Worm (Caenorhabditis elegans) whole organism, midembryonic: ENCODE results near the gene W06B4.2.

Source experiments
- T22C8.4 ChIP-seq: fragments of 200-800 bp; sonication (Bioruptor generic); IDR thresholded peaks from 2 replicates; pipeline ENCODE4 v1.3.6; 2022; ENCODE audit warnings: missing genetic modification characterization, missing compliant biosample characterization
- cog-1 ChIP-seq: sonication (generic microtip); optimal IDR thresholded peaks from 2 replicates; lab custom pipeline; 2016; ENCODE audit warnings: missing genetic modification characterization, missing compliant biosample characterization
- flt-1 ChIP-seq: fragments of 200-800 bp; sonication (Bioruptor generic); IDR thresholded peaks from 2 replicates; pipeline ENCODE4 v1.3.6; 2022; ENCODE audit warnings: missing genetic modification characterization, missing compliant biosample characterization
- med-1 ChIP-seq: sonication (generic microtip); optimal IDR thresholded peaks from 2 replicates; lab custom pipeline; 2017; ENCODE audit warnings: missing genetic modification characterization, mild to moderate bottlenecking, missing compliant biosample characterization, antibody characterized with exemption, missing genetic modification reagents; ENCODE audit not compliant: insufficient read depth
- ref-1 ChIP-seq: fragments of 200-800 bp; sonication (Bioruptor generic); conservative IDR thresholded peaks from 2 replicates; pipeline ENCODE4 v1.3.6; 2022; ENCODE audit warnings: missing genetic modification reagents, missing genetic modification characterization, missing compliant biosample characterization
- tab-1 ChIP-seq: fragments of 200-800 bp; sonication (Bioruptor generic); IDR thresholded peaks from 2 replicates; pipeline ENCODE4 v1.3.6; 2022; ENCODE audit warnings: missing genetic modification characterization, missing compliant biosample characterization
- ztf-23 ChIP-seq: fragments of 200-800 bp; sonication (Bioruptor generic); IDR thresholded peaks from 2 replicates; pipeline ENCODE4 v1.3.6; 2022; ENCODE audit warnings: missing genetic modification reagents, missing genetic modification characterization, missing compliant biosample characterization
- ztf-29 ChIP-seq: fragments of 200-800 bp; sonication (Bioruptor generic); IDR thresholded peaks from 2 replicates; pipeline ENCODE4 v1.3.6; 2022; ENCODE audit warnings: missing genetic modification reagents, missing genetic modification characterization, missing compliant biosample characterization

DNA sequence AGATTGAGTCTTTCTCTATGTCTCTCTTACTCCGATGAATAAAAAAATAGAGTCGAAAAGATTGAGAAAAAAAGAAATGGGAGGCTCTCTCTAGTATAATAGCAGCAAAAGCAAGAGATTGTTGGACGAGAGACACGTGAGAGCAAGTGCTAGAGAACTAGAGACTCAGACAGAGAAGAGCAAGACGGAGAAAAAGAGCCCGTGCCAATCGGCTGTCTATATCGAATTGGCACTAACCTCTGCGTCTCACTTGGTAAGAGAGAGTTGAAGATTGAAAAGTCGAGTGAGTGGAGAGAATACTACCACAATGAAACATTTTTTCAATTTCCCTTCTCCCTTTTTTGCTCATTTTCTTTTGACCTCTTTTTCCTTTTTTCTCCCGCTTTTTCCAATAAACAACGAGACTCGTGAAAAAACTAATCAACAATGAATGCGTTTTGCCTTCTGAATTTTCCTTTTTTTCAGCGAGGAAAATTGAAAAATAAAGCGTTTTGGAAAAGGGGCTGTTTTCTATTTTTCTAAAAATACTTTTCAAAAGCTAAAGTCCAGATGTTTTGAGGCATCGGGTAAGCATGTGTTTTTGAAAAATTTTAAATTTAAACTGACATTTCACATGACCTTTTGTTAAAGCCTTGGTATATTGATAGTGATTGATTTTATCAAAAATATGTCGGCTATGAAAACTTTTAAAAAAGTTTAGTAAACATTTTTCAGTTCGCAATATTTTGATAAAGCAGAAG lies 38.8 kb downstream of the W06B4.2 start:
- TF ChIP-seq ref-1 (GFP tag; lab: Robert Waterston, UW) (no peak), cog-1 (no peak), flt-1 (no peak), med-1 (GFP tag; lab: Kevin White, UChicago) (no peak), ztf-23 (no peak), ztf-29 (GFP tag; lab: Robert Waterston, UW) (no peak), tab-1 (GFP tag; lab: Robert Waterston, UW) (no peak), T22C8.4 (GFP tag; lab: Robert Waterston, UW) (no peak)
